Fruit fly (Drosophila melanogaster) whole organism, larva: ENCODE results near the gene Osi12.

ENCODE experiments used
- noc ChIP-seq: fragments of 200-800 bp; sonication (Bioruptor generic); optimal IDR thresholded peaks from 3 replicates; lab custom pipeline; 2019; ENCODE audit warnings: missing biosample characterization, mild to moderate bottlenecking, missing genetic modification characterization, moderate library complexity

Gene Osi12

dm6 chr3R:6315078-6315477 lies 36.7 kb downstream of the Osi12 start:
- TF ChIP-seq noc (tag; lab: Kevin White, UChicago) = no peak

- TF ChIP-seq noc (tag; lab: Kevin White, UChicago) = no peak
These were observed 51.5 kb downstream of the Osi12 start, which contains the start of gene Osi18 for dm6 chr3R:6329774-6330298. Osi18 (plus strand) TSS chr3R:6330248.
